Fruit fly (Drosophila melanogaster): ENCODE results near the gene Apc.
A peak's percentile ranks its signal among the peaks of the same experiment; 100 is the strongest.

Apc gene

DNA sequence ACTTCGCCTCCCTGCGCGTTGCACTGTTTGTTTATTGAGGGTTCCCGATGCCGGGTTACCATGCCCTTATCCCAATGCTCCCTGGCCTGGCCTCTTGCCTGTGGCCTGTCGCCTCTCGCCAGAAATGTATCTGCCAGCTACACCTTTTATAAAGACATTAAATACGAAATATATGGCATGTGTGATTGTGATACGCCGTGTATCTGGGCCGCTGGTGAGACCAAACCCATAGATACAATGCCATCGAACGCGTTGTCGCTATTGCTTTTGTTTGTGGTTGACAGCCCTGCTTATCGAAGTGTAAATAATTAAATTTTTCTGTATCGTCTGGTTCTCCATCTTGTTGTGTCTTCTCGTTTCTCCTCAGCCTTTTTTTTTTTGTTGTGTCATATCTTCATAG is 16.0 kb upstream of the Apc start:
- TF ChIP-seq slp2 (GFP tag; optimal IDR thresholded peaks at IDR 0.05) (no peak), CG2129 (GFP tag; IDR thresholded peaks at IDR 0.05; ENCODE audit: partially characterized antibody) (no peak), CG9215 (GFP tag; IDR thresholded peaks at IDR 0.05) (no peak), sqz (GFP tag; optimal IDR thresholded peaks at IDR 0.05) (peak; percentile 9), abd-A (tag; optimal IDR thresholded peaks at IDR 0.05) (peak; percentile 28), CG15479 (GFP tag; optimal IDR thresholded peaks at IDR 0.05) (peak; percentile 9), CG9727 (GFP tag; optimal IDR thresholded peaks at IDR 0.05) (no peak), CG9797 (GFP tag; optimal IDR thresholded peaks at IDR 0.05) (no peak), grn (GFP tag; optimal IDR thresholded peaks at IDR 0.05) (peak; percentile 51), CG7745 (tag; optimal IDR thresholded peaks at IDR 0.05) (peak; percentile 70), sens (GFP tag) (peak; percentile 5), eyg (GFP tag; optimal IDR thresholded peaks at IDR 0.05) (no peak), CG3065 (GFP tag; optimal IDR thresholded peaks at IDR 0.05) (no peak), CG2199 (GFP tag; IDR thresholded peaks at IDR 0.05) (peak; percentile 53; the same call in 1 of the 3 replicates), ro (GFP tag; IDR thresholded peaks at IDR 0.05) (no peak), crol (GFP tag; IDR thresholded peaks at IDR 0.05) (0 out of 2 replicates have a peak, but pooled peaks have one; percentile 11), Spps (tag; optimal IDR thresholded peaks at IDR 0.05) (no peak), Med (GFP tag) (peak; percentile 46), D (optimal IDR thresholded peaks at IDR 0.05) (peak; percentile 18), D (GFP tag; optimal IDR thresholded peaks at IDR 0.05) (no peak), CrebB (tag; optimal IDR thresholded peaks at IDR 0.05) (no peak)

DNA sequence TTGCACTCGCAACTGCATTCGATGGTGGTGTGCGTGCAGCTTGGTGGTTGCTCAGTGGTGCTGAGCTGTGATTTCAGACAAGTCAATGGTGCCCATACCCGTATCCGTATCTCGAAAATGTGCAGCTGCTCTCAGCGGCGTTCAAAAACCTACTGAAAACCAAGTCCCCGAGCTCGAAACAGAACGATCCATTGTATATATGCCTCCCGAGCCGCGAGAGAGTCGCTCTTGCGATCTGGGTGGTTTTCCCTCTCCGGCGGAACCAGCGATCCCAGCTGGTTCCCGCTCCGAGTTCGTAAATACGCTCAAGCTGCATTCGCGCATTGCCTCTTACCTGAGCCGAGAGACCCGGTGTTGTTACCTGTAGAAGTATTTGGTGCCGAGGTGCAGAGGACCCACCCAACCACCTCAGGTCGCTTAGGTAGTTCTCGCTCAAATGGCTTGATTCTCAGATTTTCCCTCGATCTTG is 14.5 kb upstream of the Apc start, which contains the start of gene Inx3:
Inx3 (minus strand) TSS at position 440 of the 469 bp plus-strand sequence.
- TF ChIP-seq Opbp (GFP tag; IDR thresholded peaks at IDR 0.05; ENCODE audit: partially characterized antibody) (peak; percentile 44; the same call in 1 of the 3 replicates), ci (GFP tag; IDR thresholded peaks at IDR 0.05) (peak; percentile 76; the same call in 2 of the 3 replicates), CG15514 (GFP tag; optimal IDR thresholded peaks at IDR 0.05) (peak; percentile 97), usp (GFP tag; optimal IDR thresholded peaks at IDR 0.05) (no peak), hbn (GFP tag; IDR thresholded peaks at IDR 0.05; ENCODE audit: partially characterized antibody) (peak; percentile 34; the same call in 1 of the 2 replicates), ase (GFP tag; IDR thresholded peaks at IDR 0.05) (0 out of 3 replicates have a peak, but pooled peaks have one; percentile 25), CG10431 (GFP tag; optimal IDR thresholded peaks at IDR 0.05) (peak; percentile 6), Dad (GFP tag; optimal IDR thresholded peaks at IDR 0.05) (no peak), Trl (optimal IDR thresholded peaks at IDR 0.05) (peak; percentile 71 to 91), Trl (GFP tag; optimal IDR thresholded peaks at IDR 0.05) (no peak), CG4617 (GFP tag; optimal IDR thresholded peaks at IDR 0.05; ENCODE audit: borderline replicate concordance) (no peak), lmd (GFP tag; IDR thresholded peaks at IDR 0.05) (no peak), CG10321 (GFP tag; IDR thresholded peaks at IDR 0.05) (0 out of 2 replicates have a peak, but pooled peaks have one; percentile 5), Jarid2 (GFP tag; optimal IDR thresholded peaks at IDR 0.05) (peak; percentile 89), CG1603 (tag; optimal IDR thresholded peaks at IDR 0.05) (peak; percentile 28), rib (GFP tag; IDR thresholded peaks at IDR 0.05) (peak; percentile 69; the same call in 1 of the 2 replicates), CG12769 (tag; optimal IDR thresholded peaks at IDR 0.05) (peak; percentile 70), ac (GFP tag; optimal IDR thresholded peaks at IDR 0.05) (peak; percentile 46), onecut (GFP tag; IDR thresholded peaks at IDR 0.05) (no peak), kni (GFP tag; optimal IDR thresholded peaks at IDR 0.05) (peak; percentile 72), CG34376 (GFP tag; optimal IDR thresholded peaks at IDR 0.05) (peak; percentile 17), CG33557 (GFP tag; optimal IDR thresholded peaks at IDR 0.05) (peak; percentile 19), sens-2 (GFP tag; IDR thresholded peaks at IDR 0.05) (peak; percentile 76), MESR4 (GFP tag; optimal IDR thresholded peaks at IDR 0.05) (peak; percentile 21), CG32767 (GFP tag; IDR thresholded peaks at IDR 0.05) (no peak), CG18476 (GFP tag; optimal IDR thresholded peaks at IDR 0.05) (no peak), stwl (tag; optimal IDR thresholded peaks at IDR 0.05) (peak; percentile 2), sens (GFP tag) (peak; percentile 86), grn (GFP tag; optimal IDR thresholded peaks at IDR 0.05) (peak; percentile 47), z (GFP tag; IDR thresholded peaks at IDR 0.05) (peak; percentile 86), HLHmδ (GFP tag; optimal IDR thresholded peaks at IDR 0.05) (peak; percentile 72), gce (GFP tag; IDR thresholded peaks at IDR 0.05) (0 out of 3 replicates have a peak, but pooled peaks have one; percentile 28)
